Fruit fly (Drosophila melanogaster) whole organism, embryonic: Measurements from ENCODE around the gene CG9970.

Experiments used
- CG10979 ChIP-seq: fragments of 200-800 bp; sonication (Bioruptor generic); optimal IDR thresholded peaks from 2 replicates; lab custom pipeline; 2018; ENCODE audit warnings: missing biosample characterization, mild to moderate bottlenecking, missing genetic modification characterization, moderate library complexity
- CG11398 ChIP-seq: fragments of 200-800 bp; sonication (Bioruptor generic); optimal IDR thresholded peaks from 2 replicates; lab custom pipeline; 2016; ENCODE audit warnings: missing biosample characterization, missing genetic modification characterization
- CG12236 ChIP-seq: fragments of 200-800 bp; sonication (Bioruptor generic); optimal IDR thresholded peaks from 2 replicates; lab custom pipeline; 2016; ENCODE audit warnings: missing biosample characterization, missing genetic modification characterization
- CG1233 ChIP-seq: fragments of 200-800 bp; sonication (Bioruptor generic); optimal IDR thresholded peaks from 4 replicates; lab custom pipeline; 2018; ENCODE audit warnings: missing biosample characterization, mild to moderate bottlenecking, missing genetic modification characterization
- CG13894 ChIP-seq: fragments of 200-800 bp; sonication (Bioruptor generic); optimal IDR thresholded peaks from 3 replicates; lab custom pipeline; 2018; ENCODE audit warnings: missing biosample characterization, mild to moderate bottlenecking, missing genetic modification characterization, moderate library complexity
- CG15696 ChIP-seq: fragments of 200-800 bp; sonication (Bioruptor generic); optimal IDR thresholded peaks from 2 replicates; lab custom pipeline; 2019; ENCODE audit warnings: missing biosample characterization, mild to moderate bottlenecking, missing genetic modification characterization, moderate library complexity
- CG18262 ChIP-seq: fragments of 200-800 bp; optimal IDR thresholded peaks from 3 replicates; lab custom pipeline; 2019; ENCODE audit warnings: missing biosample characterization, mild to moderate bottlenecking, missing genetic modification characterization, moderate library complexity
- CG1832 ChIP-seq: fragments of 200-800 bp; sonication (Bioruptor generic); optimal IDR thresholded peaks from 2 replicates; lab custom pipeline; 2017; ENCODE audit warnings: missing biosample characterization, mild to moderate bottlenecking, missing genetic modification characterization, inconsistent platforms
- CG2199 ChIP-seq: fragments of 200-800 bp; sonication (Bioruptor generic); IDR thresholded peaks from 3 replicates; pipeline ENCODE4 v1.3.6; 2022; ENCODE audit warnings: missing biosample characterization, missing genetic modification characterization
- CG32767 ChIP-seq: fragments of 200-800 bp; sonication (Bioruptor generic); IDR thresholded peaks from 2 replicates; pipeline ENCODE4 v1.3.6; 2022; ENCODE audit warnings: missing biosample characterization, missing genetic modification characterization
- CG33557 ChIP-seq: fragments of 200-800 bp; sonication (Bioruptor generic); optimal IDR thresholded peaks from 2 replicates; lab custom pipeline; 2019; ENCODE audit warnings: missing biosample characterization, mild to moderate bottlenecking, missing genetic modification characterization, moderate library complexity
- CG34376 ChIP-seq: fragments of 200-800 bp; sonication (Bioruptor generic); optimal IDR thresholded peaks from 2 replicates; lab custom pipeline; 2018; ENCODE audit warnings: missing biosample characterization, mild to moderate bottlenecking, missing genetic modification characterization
- CG4360 ChIP-seq: fragments of 200-800 bp; sonication (Bioruptor generic); IDR thresholded peaks from 2 replicates; pipeline ENCODE4 v1.3.6; 2022; ENCODE audit warnings: missing biosample characterization, missing genetic modification characterization
- CG4404 ChIP-seq: fragments of 200-800 bp; sonication (Bioruptor generic); IDR thresholded peaks from 2 replicates; pipeline ENCODE4 v1.3.6; 2022; ENCODE audit warnings: missing biosample characterization, missing genetic modification characterization
- CG5180 ChIP-seq: fragments of 200-800 bp; sonication (Bioruptor generic); optimal IDR thresholded peaks from 3 replicates; lab custom pipeline; 2017; ENCODE audit warnings: missing biosample characterization, missing genetic modification characterization, mild to moderate bottlenecking, moderate library complexity, missing genetic modification reagents
- CG8924 ChIP-seq: fragments of 200-800 bp; optimal IDR thresholded peaks from 3 replicates; lab custom pipeline; 2019; ENCODE audit warnings: missing biosample characterization, mild to moderate bottlenecking, missing genetic modification characterization, moderate library complexity
- CG9727 ChIP-seq: fragments of 200-800 bp; sonication (Bioruptor generic); optimal IDR thresholded peaks from 3 replicates; lab custom pipeline; 2017; ENCODE audit warnings: missing biosample characterization, mild to moderate bottlenecking, missing genetic modification characterization
- D ChIP-seq, 2 experiments: fragments of 200-800 bp in 1 of 2; fragments of >200 bp in 1 of 2; sonication (Bioruptor generic) in 1 of 2; optimal IDR thresholded peaks; 2 replicates in 1 of 2; 3 replicates in 1 of 2; lab custom pipeline; 2017; ENCODE audit warnings: mild to moderate bottlenecking in 1 of 2, missing biosample characterization in 1 of 2, missing genetic modification characterization in 1 of 2, missing genetic modification reagents in 1 of 2
- Dip3 ChIP-seq: fragments of 200-800 bp; sonication (Bioruptor generic); optimal IDR thresholded peaks from 3 replicates; lab custom pipeline; 2016; ENCODE audit warnings: missing biosample characterization, missing genetic modification characterization
- E2f1 ChIP-seq: fragments of 200-800 bp; sonication (Bioruptor generic); IDR thresholded peaks from 2 replicates; pipeline ENCODE4 v1.3.6; 2022; ENCODE audit warnings: missing biosample characterization, missing genetic modification characterization
- Ets65A ChIP-seq: fragments of 200-800 bp; sonication (Bioruptor generic); peaks from one replicate; lab custom pipeline; 2016; ENCODE audit warnings: missing biosample characterization, missing genetic modification characterization
- Hr78 ChIP-seq, 2 experiments: fragments of 200-800 bp in 1 of 2; fragments of >200 bp in 1 of 2; sonication (Bioruptor generic) in 1 of 2; optimal IDR thresholded peaks; 2 replicates each; lab custom pipeline; 2017 to 2019; ENCODE audit warnings: missing biosample characterization in 2 of 2, missing genetic modification characterization in 2 of 2, mild to moderate bottlenecking in 1 of 2, moderate library complexity in 1 of 2
- Jarid2 ChIP-seq: fragments of 200-800 bp; sonication (Bioruptor generic); optimal IDR thresholded peaks from 3 replicates; lab custom pipeline; 2017; ENCODE audit warnings: mild to moderate bottlenecking, missing biosample characterization, missing genetic modification reagents, missing genetic modification characterization
- Med ChIP-seq: fragments of 200-800 bp; sonication (Bioruptor generic); peaks from one replicate; lab custom pipeline; 2016; ENCODE audit warnings: missing biosample characterization, missing genetic modification characterization, mild to moderate bottlenecking, inconsistent platforms, moderate library complexity
- Usf ChIP-seq: fragments of 200-800 bp; sonication (Bioruptor generic); optimal IDR thresholded peaks from 2 replicates; lab custom pipeline; 2017; ENCODE audit warnings: missing genotype, missing biosample characterization, missing genetic modification characterization
- cg ChIP-seq: fragments of 200-800 bp; sonication (Bioruptor generic); optimal IDR thresholded peaks from 3 replicates; lab custom pipeline; 2019; ENCODE audit warnings: missing biosample characterization, mild to moderate bottlenecking, missing genetic modification characterization, moderate library complexity
- croc ChIP-seq: fragments of 200-800 bp; sonication (Bioruptor generic); conservative IDR thresholded peaks from 3 replicates; pipeline ENCODE4 v1.3.6; 2022; ENCODE audit warnings: missing biosample characterization, missing genetic modification characterization
- crol ChIP-seq: fragments of 200-800 bp; sonication (Bioruptor generic); IDR thresholded peaks from 2 replicates; pipeline ENCODE4 v1.3.6; 2022; ENCODE audit warnings: missing biosample characterization, missing genetic modification characterization
- hth ChIP-seq: fragments of >200 bp; optimal IDR thresholded peaks from 2 replicates; lab custom pipeline; 2017; ENCODE audit warnings: inconsistent platforms
- lbe ChIP-seq: fragments of 200-800 bp; sonication (Bioruptor generic); optimal IDR thresholded peaks from 2 replicates; lab custom pipeline; 2016; ENCODE audit warnings: missing biosample characterization, mild to moderate bottlenecking, missing genetic modification characterization
- nom ChIP-seq: fragments of 200-800 bp; sonication (Bioruptor generic); optimal IDR thresholded peaks from 2 replicates; lab custom pipeline; 2017; ENCODE audit warnings: missing biosample characterization, missing genetic modification characterization, mild to moderate bottlenecking, moderate library complexity, missing genetic modification reagents
- prd ChIP-seq, 3 experiments: fragments of >200 bp in 2 of 3; fragments of 200-800 bp in 1 of 3; sonication (Bioruptor generic) in 1 of 3; optimal IDR thresholded peaks in 2 of 3; IDR thresholded peaks in 1 of 3; 2 replicates in 2 of 3; 3 replicates in 1 of 3; pipeline versions ENCODE4 v1.3.6 to Lab custom; 2017 to 2022; ENCODE audit warnings: missing biosample characterization in 1 of 3, missing genetic modification characterization in 1 of 3
- psq ChIP-seq: fragments of 200-800 bp; sonication (Bioruptor generic); optimal IDR thresholded peaks from 2 replicates; lab custom pipeline; 2017; ENCODE audit warnings: missing biosample characterization, missing genetic modification characterization
- sens ChIP-seq: fragments of 200-800 bp; sonication (Bioruptor generic); peaks from one replicate; lab custom pipeline; 2016; ENCODE audit warnings: missing biosample characterization, missing genetic modification characterization
- stwl ChIP-seq: fragments of 200-800 bp; sonication (Bioruptor generic); optimal IDR thresholded peaks from 3 replicates; lab custom pipeline; 2018; ENCODE audit warnings: missing biosample characterization, mild to moderate bottlenecking, missing genetic modification characterization, moderate library complexity
- tap ChIP-seq: fragments of 200-800 bp; optimal IDR thresholded peaks from 3 replicates; lab custom pipeline; 2019; ENCODE audit warnings: missing biosample characterization, mild to moderate bottlenecking, missing genetic modification characterization, moderate library complexity
- tll ChIP-seq, 2 experiments: fragments of 200-800 bp in 1 of 2; fragments of >200 bp in 1 of 2; sonication (Bioruptor generic) in 1 of 2; optimal IDR thresholded peaks; 2 replicates each; lab custom pipeline; 2017 to 2019; ENCODE audit warnings: missing biosample characterization in 2 of 2, missing genetic modification characterization in 2 of 2, mild to moderate bottlenecking in 1 of 2, moderate library complexity in 1 of 2
- zen ChIP-seq: fragments of 200-800 bp; sonication (Bioruptor generic); optimal IDR thresholded peaks from 3 replicates; lab custom pipeline; 2018; ENCODE audit warnings: missing biosample characterization, mild to moderate bottlenecking, missing genetic modification characterization, moderate library complexity
- zen2 ChIP-seq: fragments of 200-800 bp; sonication (Bioruptor generic); IDR thresholded peaks from 3 replicates; pipeline ENCODE4 v1.3.6; 2022; ENCODE audit warnings: missing biosample characterization, missing genetic modification characterization; ENCODE audit not compliant: partially characterized antibody
- zf30C ChIP-seq: fragments of 200-800 bp; sonication (Bioruptor generic); optimal IDR thresholded peaks from 3 replicates; lab custom pipeline; 2018; ENCODE audit warnings: missing biosample characterization, mild to moderate bottlenecking, missing genetic modification characterization
- zfh2 ChIP-seq: fragments of 200-800 bp; sonication (Bioruptor generic); optimal IDR thresholded peaks from 2 replicates; lab custom pipeline; 2016; ENCODE audit warnings: missing biosample characterization, missing genetic modification characterization

CG9970 gene

DNA sequence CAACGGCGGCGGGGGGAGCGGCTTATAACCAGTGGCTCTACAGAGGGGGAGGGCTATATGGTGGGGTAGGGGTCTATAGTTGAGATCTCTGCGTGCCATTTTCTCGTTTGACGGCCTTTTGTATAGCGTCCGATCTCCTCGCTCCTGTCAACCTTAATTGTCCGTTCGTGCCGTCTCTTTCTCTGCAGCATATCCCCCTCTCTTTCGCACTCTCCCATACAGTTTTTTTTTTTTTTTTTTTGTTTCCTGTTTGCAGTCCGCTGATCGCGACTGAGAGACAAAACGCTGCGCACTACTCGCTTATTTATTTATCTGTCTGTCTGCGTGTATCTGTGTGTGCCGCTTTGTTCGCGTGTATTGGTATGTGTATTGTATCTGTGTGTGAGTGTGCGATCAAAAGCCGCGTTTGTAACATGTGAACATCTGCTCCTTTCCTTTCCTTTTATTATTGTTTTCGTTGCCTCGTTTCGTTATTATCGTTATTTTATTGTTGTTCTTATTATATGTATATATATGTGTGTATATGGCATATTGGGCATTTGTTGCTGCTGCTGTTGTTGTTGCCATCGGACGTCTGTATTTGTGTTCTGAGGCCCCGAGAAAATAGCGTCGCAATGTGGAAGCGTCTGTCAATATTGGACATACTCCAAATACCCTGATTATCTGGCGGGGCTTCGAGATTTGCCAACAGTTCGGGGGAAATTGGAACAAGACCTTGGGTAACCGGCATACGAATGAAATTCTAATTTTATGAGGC lies 48.8 kb downstream of the CG9970 start (continued):
- TF ChIP-seq CG15696 (peak; percentile 33), stwl (tag; lab: Kevin White, UChicago) (peak; percentile 5), hth (lab: Kevin White, UChicago) (peak; percentile 39), CG5180 (GFP tag; lab: Kevin White, UChicago) (peak; percentile 32), CG11398 (GFP tag; lab: Kevin White, UChicago) (no peak), CG1832 (peak; percentile 84), D (optimal IDR thresholded peaks at IDR 0.05; lab: Kevin White, UChicago) (peak; percentile 26), D (GFP tag; optimal IDR thresholded peaks at IDR 0.05; lab: Kevin White, UChicago) (peak; percentile 51), Med (GFP tag; lab: Kevin White, UChicago) (peak; percentile 12), prd (optimal IDR thresholded peaks at IDR 0.05; lab: Kevin White, UChicago) (no peak), prd (GFP tag; IDR thresholded peaks at IDR 0.05; lab: Robert Waterston, UW) (no peak), zen (tag; lab: Kevin White, UChicago) (peak; percentile 8), crol (GFP tag; lab: Robert Waterston, UW) (peak; percentile 83), CG2199 (GFP tag; lab: Robert Waterston, UW) (peak; percentile 38; the same call in 1 of the 3 replicates), sens (GFP tag; lab: Kevin White, UChicago) (peak; percentile 76), CG32767 (GFP tag; lab: Robert Waterston, UW) (no peak), Ets65A (GFP tag; lab: Kevin White, UChicago) (peak; percentile 61), zf30C (GFP tag; lab: Kevin White, UChicago) (peak; percentile 6), E2f1 (GFP tag; lab: Robert Waterston, UW) (no peak), CG13894 (tag; lab: Kevin White, UChicago) (no peak), CG4360 (peak; percentile 93), CG8924 (tag; lab: Kevin White, UChicago) (peak; percentile 82), tll (GFP tag; optimal IDR thresholded peaks at IDR 0.05; lab: Kevin White, UChicago) (peak in 1 of 2 experiments; percentile 44), CG1233 (GFP tag; lab: Kevin White, UChicago) (peak; percentile 0), CG33557 (GFP tag; lab: Kevin White, UChicago) (peak; percentile 27), Dip3 (GFP tag; lab: Kevin White, UChicago) (no peak)

DNA sequence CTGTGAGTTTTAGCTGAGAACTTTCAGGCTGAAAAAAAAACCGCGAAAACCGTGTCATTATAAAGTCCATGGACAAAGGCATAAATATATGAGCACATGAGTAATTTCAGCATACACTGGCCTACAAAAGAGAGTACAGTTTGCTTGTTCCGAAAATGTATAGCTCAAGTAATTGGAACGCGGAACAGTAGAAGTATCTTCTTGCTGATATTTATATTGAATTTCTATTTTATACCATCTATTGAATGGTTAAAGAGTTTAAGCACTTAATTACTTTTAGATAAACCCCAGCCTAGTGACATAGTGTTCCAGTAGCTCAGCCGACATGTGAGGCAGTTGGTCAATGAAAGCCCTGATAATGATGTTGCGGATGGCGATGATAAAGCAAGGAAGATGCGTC lies 49.6 kb downstream of the CG9970 start:
- TF ChIP-seq tap (tag; lab: Kevin White, UChicago) (no peak), Hr78 (GFP tag; optimal IDR thresholded peaks at IDR 0.05; lab: Kevin White, UChicago) (no peak), zen2 (GFP tag; lab: Robert Waterston, UW) (no peak), Jarid2 (no peak), Usf (GFP tag; lab: Kevin White, UChicago) (no peak), nom (GFP tag; lab: Kevin White, UChicago) (peak; percentile 47), CG12236 (GFP tag; lab: Kevin White, UChicago) (no peak), zfh2 (no peak), Med (GFP tag; lab: Kevin White, UChicago) (peak; percentile 7), CG34376 (GFP tag; lab: Kevin White, UChicago) (no peak)

- TF ChIP-seq CG18262 (tag; lab: Kevin White, UChicago) (peak; percentile 5), sens (GFP tag; lab: Kevin White, UChicago) (peak; percentile 45), croc (GFP tag; lab: Robert Waterston, UW) (no peak), zf30C (GFP tag; lab: Kevin White, UChicago) (peak; percentile 30), cg (GFP tag; lab: Kevin White, UChicago) (peak; percentile 28), CG10979 (tag; lab: Kevin White, UChicago) (peak; percentile 2), CG4404 (GFP tag; lab: Robert Waterston, UW) (peak; percentile 33; the same call in 1 of the 2 replicates), psq (GFP tag; lab: Kevin White, UChicago) (no peak), lbe (GFP tag; lab: Kevin White, UChicago) (peak; percentile 53), CG9727 (peak; percentile 5)
- TF ChIP-seq, all 482 proteins: peak for 8
Observed at dm6 chr3L:2865564-2865963, 50.9 kb downstream of the CG9970 start.
